Fruit fly (Drosophila melanogaster) whole organism, pupa: ENCODE results near the gene Jhbp15.

ENCODE experiments used
- CG10348 ChIP-seq: fragments of 200-800 bp; sonication (Bioruptor generic); IDR thresholded peaks from 2 replicates; pipeline ENCODE4 v1.3.6; 2022; ENCODE audit warnings: missing biosample characterization, missing genetic modification characterization
- CG12605 ChIP-seq: fragments of 200-800 bp; sonication (Bioruptor generic); IDR thresholded peaks from 2 replicates; pipeline ENCODE4 v1.3.6; 2022; ENCODE audit warnings: missing biosample characterization, missing genetic modification characterization
- CG13204 ChIP-seq: fragments of 200-800 bp; sonication (Bioruptor generic); optimal IDR thresholded peaks from 2 replicates; lab custom pipeline; 2018; ENCODE audit warnings: missing biosample characterization, mild to moderate bottlenecking, missing genetic modification characterization, moderate library complexity
- CG14655 ChIP-seq: fragments of 200-800 bp; sonication (Bioruptor generic); optimal IDR thresholded peaks from 3 replicates; lab custom pipeline; 2017; ENCODE audit warnings: mild to moderate bottlenecking, missing biosample characterization, missing genetic modification reagents, missing genetic modification characterization
- CG15710 ChIP-seq: fragments of 200-800 bp; sonication (Bioruptor generic); optimal IDR thresholded peaks from 2 replicates; lab custom pipeline; 2018; ENCODE audit warnings: missing biosample characterization, mild to moderate bottlenecking, missing genetic modification characterization, moderate library complexity
- CG17806 ChIP-seq: fragments of 200-800 bp; sonication (Bioruptor generic); optimal IDR thresholded peaks from 2 replicates; lab custom pipeline; 2018; ENCODE audit warnings: missing biosample characterization, mild to moderate bottlenecking, missing genetic modification characterization, moderate library complexity
- CG32121 ChIP-seq: fragments of 200-800 bp; sonication (Bioruptor generic); IDR thresholded peaks from 2 replicates; pipeline ENCODE4 v1.3.6; 2022; ENCODE audit warnings: missing biosample characterization, missing genetic modification characterization
- CG34367 ChIP-seq: fragments of 200-800 bp; sonication (Bioruptor generic); optimal IDR thresholded peaks from 2 replicates; lab custom pipeline; 2018; ENCODE audit warnings: missing biosample characterization, mild to moderate bottlenecking, missing genetic modification characterization
- CG4496 ChIP-seq: fragments of 200-800 bp; sonication (Bioruptor generic); IDR thresholded peaks from 3 replicates; pipeline ENCODE4 v1.3.6; 2022; ENCODE audit warnings: missing biosample characterization, missing genetic modification characterization
- CG8159 ChIP-seq: fragments of 200-800 bp; sonication (Bioruptor generic); optimal IDR thresholded peaks from 3 replicates; lab custom pipeline; 2018; ENCODE audit warnings: missing biosample characterization, mild to moderate bottlenecking, missing genetic modification characterization, moderate library complexity
- CG8301 ChIP-seq: fragments of 200-800 bp; sonication (Bioruptor generic); optimal IDR thresholded peaks from 2 replicates; lab custom pipeline; 2018; ENCODE audit warnings: missing biosample characterization, mild to moderate bottlenecking, missing genetic modification characterization
- CG9948 ChIP-seq: fragments of 200-800 bp; sonication (Bioruptor generic); optimal IDR thresholded peaks from 2 replicates; lab custom pipeline; 2018; ENCODE audit warnings: missing biosample characterization, mild to moderate bottlenecking, missing genetic modification characterization, moderate library complexity
- D1 ChIP-seq: fragments of 200-800 bp; sonication (Bioruptor generic); optimal IDR thresholded peaks from 2 replicates; lab custom pipeline; 2018; ENCODE audit warnings: missing biosample characterization, mild to moderate bottlenecking, missing genetic modification characterization, moderate library complexity
- EcR ChIP-seq: fragments of 200-800 bp; sonication (Bioruptor generic); optimal IDR thresholded peaks from 3 replicates; lab custom pipeline; 2019; ENCODE audit warnings: missing biosample characterization, missing genetic modification characterization, mild to moderate bottlenecking, moderate library complexity, missing genetic modification reagents
- Ets98B ChIP-seq: fragments of 200-800 bp; sonication (Bioruptor generic); IDR thresholded peaks from 2 replicates; pipeline ENCODE4 v1.3.6; 2022; ENCODE audit warnings: missing biosample characterization, missing genetic modification characterization
- Pif1A ChIP-seq: fragments of 200-800 bp; sonication (Bioruptor generic); optimal IDR thresholded peaks from 3 replicates; lab custom pipeline; 2016; ENCODE audit warnings: missing biosample characterization, missing genetic modification characterization
- Pif1B ChIP-seq: fragments of 200-800 bp; sonication (Bioruptor generic); optimal IDR thresholded peaks from 3 replicates; lab custom pipeline; 2016; ENCODE audit warnings: missing biosample characterization, missing genetic modification characterization
- Snoo ChIP-seq: fragments of 200-800 bp; sonication (Bioruptor generic); optimal IDR thresholded peaks from 3 replicates; lab custom pipeline; 2017; ENCODE audit warnings: missing biosample characterization, mild to moderate bottlenecking, missing genetic modification characterization, inconsistent platforms
- fd96Ca ChIP-seq: fragments of 200-800 bp; sonication (Bioruptor generic); IDR thresholded peaks from 3 replicates; pipeline ENCODE4 v1.3.6; 2022; ENCODE audit warnings: missing biosample characterization, missing genetic modification characterization
- gl ChIP-seq: fragments of 200-800 bp; sonication (Bioruptor generic); optimal IDR thresholded peaks from 2 replicates; lab custom pipeline; 2018; ENCODE audit warnings: missing biosample characterization, mild to moderate bottlenecking, missing genetic modification characterization
- rn ChIP-seq: fragments of 200-800 bp; sonication (Bioruptor generic); IDR thresholded peaks from 2 replicates; pipeline ENCODE4 v1.3.6; 2022; ENCODE audit warnings: missing biosample characterization, missing genetic modification characterization

Gene Jhbp15

DNA sequence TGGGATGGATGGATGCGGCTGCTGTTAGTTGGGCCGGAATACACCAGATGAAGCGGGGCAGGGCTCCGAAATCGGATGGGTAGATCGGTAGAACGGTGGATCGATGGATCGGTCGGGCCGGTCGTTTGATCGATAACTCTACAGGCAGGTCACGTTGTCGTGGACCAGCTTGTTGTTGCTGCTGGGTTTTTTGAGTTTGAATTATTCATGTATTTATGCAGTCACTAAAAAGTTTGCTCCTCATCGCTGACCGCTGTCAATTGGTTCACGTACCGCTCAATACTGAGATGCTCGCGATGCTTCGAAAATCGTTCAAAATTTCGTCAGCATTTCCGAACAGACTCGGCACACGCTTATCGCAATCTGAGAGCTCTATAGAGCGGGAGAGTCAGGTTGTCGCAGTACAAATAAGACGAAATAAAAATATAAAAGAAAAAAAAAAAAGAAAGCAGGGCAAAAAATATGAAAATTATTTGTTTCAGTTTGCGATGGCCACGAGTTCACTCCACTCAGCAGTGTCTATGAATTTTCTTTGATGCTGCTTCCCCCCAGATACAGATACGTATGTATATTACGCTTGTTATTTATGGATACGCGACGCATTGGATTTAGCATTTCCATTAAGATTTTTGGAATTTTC is 26.8 kb downstream of the Jhbp15 start, which contains the start of gene peg:
TSS of gene peg (minus strand) at position 262 of the 640 bp plus-strand sequence.
- TF ChIP-seq CG10348 (GFP tag; lab: Robert Waterston, UW) (no peak), Snoo (tag; lab: Kevin White, UChicago) (no peak), EcR (no peak), Pif1A (GFP tag; lab: Kevin White, UChicago) (peak; percentile 49), CG32121 (GFP tag; lab: Robert Waterston, UW) (peak; percentile 24; the same call in 1 of the 2 replicates), D1 (no peak), CG14655 (peak; percentile 31), CG4496 (GFP tag; lab: Robert Waterston, UW) (peak; percentile 73; the same call in 2 of the 3 replicates), rn (GFP tag; lab: Robert Waterston, UW) (no peak), CG17806 (tag; lab: Kevin White, UChicago) (no peak), CG15710 (tag; lab: Kevin White, UChicago) (peak; percentile 29), Ets98B (peak; percentile 23; the same call in 1 of the 2 replicates), CG34367 (tag; lab: Kevin White, UChicago) (no peak), CG8159 (tag; lab: Kevin White, UChicago) (peak; percentile 23), CG12605 (peak; percentile 74), fd96Ca (GFP tag; lab: Robert Waterston, UW) (peak; percentile 62; the same call in 1 of the 3 replicates), CG13204 (GFP tag; lab: Kevin White, UChicago) (no peak), gl (no peak), Pif1B (GFP tag; lab: Kevin White, UChicago) (peak; percentile 59), CG9948 (tag; lab: Kevin White, UChicago) (no peak)
- TF ChIP-seq, all 21 proteins: peak for 10

- no peak for TF ChIP-seq CG32121 (GFP tag; lab: Robert Waterston, UW)
- TF ChIP-seq D1: no peak
- TF ChIP-seq CG13204 (GFP tag; lab: Kevin White, UChicago): no peak
- TF ChIP-seq CG4496 (GFP tag; lab: Robert Waterston, UW): no peak
- TF ChIP-seq gl: no peak
Measured at dm6 chr3R:21022769-21023517, 27.8 kb downstream of the Jhbp15 start.

DNA sequence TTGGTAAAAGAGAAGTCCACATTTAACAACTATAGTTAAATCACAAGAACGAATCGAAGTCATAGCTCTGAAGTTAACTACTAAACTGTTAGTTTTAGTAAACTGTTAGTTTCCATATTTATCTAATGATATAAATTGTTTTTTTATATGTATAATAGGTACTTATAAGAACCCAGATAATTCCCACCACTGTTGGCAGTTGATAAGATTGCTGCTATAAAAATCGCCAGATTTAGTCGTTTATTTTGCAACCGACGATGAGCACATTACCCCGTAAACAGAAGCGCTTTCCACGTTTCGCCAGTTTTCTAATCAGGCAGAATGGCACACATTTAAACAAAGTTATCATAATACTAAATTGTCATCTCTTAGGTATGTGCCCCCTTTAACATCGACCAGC is 31.7 kb downstream of the Jhbp15 start:
- no peak for TF ChIP-seq CG8301 (tag; lab: Kevin White, UChicago)
- no peak for TF ChIP-seq EcR
- TF ChIP-seq CG32121 (GFP tag; lab: Robert Waterston, UW): no peak
- TF ChIP-seq CG13204 (GFP tag; lab: Kevin White, UChicago): no peak
- TF ChIP-seq D1: no peak

- TF ChIP-seq fd96Ca (GFP tag; lab: Robert Waterston, UW): peak; percentile 84
- no peak for TF ChIP-seq CG10348 (GFP tag; lab: Robert Waterston, UW)
- TF ChIP-seq CG4496 (GFP tag; lab: Robert Waterston, UW): peak; percentile 89
- peak; percentile 63 for TF ChIP-seq CG14655
- peak; percentile 42 for TF ChIP-seq D1
- no peak for TF ChIP-seq CG13204 (GFP tag; lab: Kevin White, UChicago)
- TF ChIP-seq CG8301 (tag; lab: Kevin White, UChicago): peak; percentile 41
- peak; percentile 74 for TF ChIP-seq rn (GFP tag; lab: Robert Waterston, UW)
- no peak for TF ChIP-seq Snoo (tag; lab: Kevin White, UChicago)
- no peak for TF ChIP-seq CG15710 (tag; lab: Kevin White, UChicago)
- TF ChIP-seq EcR: no peak
- TF ChIP-seq Pif1A (GFP tag; lab: Kevin White, UChicago): no peak
- TF ChIP-seq Pif1B (GFP tag; lab: Kevin White, UChicago): peak; percentile 50
- TF ChIP-seq CG12605: no peak
- peak; percentile 78; the same call in 1 of the 2 replicates for TF ChIP-seq Ets98B
- peak; percentile 37 for TF ChIP-seq gl
- TF ChIP-seq CG9948 (tag; lab: Kevin White, UChicago): no peak
- TF ChIP-seq CG17806 (tag; lab: Kevin White, UChicago): no peak
- TF ChIP-seq CG34367 (tag; lab: Kevin White, UChicago): no peak
- TF ChIP-seq CG8159 (tag; lab: Kevin White, UChicago): peak; percentile 50
- 0 out of 2 replicates have a peak, but pooled peaks have one; percentile 32 for TF ChIP-seq CG32121 (GFP tag; lab: Robert Waterston, UW)
Measured at dm6 chr3R:21017464-21018080, 33.2 kb downstream of the Jhbp15 start, which contains the start of gene Rlip. TSS of gene Rlip (plus strand) at chr3R:21017684.

dm6 chr3R:21015636-21016035 is 35.1 kb downstream of the Jhbp15 start, which contains the start of gene CG5697:
TSS of gene CG5697 (plus strand) at chr3R:21015949.
- TF ChIP-seq CG14655 (no peak), Pif1A (GFP tag; lab: Kevin White, UChicago) (peak; percentile 1)

DNA sequence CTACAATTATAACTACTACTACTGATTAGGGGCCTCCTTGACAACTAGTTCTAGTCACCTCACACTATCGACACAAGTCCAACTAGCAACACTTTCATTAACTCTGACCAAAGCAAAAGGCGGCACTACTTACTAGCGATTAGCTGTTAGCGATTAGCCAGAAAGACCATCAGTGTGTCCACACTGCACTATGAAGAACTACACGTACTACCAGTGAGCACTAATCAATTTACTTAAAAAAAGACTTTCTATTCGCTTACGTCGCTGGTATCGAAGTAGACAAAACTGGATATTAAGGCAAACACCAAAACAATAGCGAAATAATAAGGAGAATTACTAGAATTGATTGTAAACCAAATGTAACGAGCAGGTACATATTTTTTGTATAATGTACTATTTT is 37.0 kb downstream of the Jhbp15 start:
- TF ChIP-seq CG10348 (GFP tag; lab: Robert Waterston, UW) (no peak), gl (no peak), CG8301 (tag; lab: Kevin White, UChicago) (no peak), CG32121 (GFP tag; lab: Robert Waterston, UW) (no peak), CG14655 (no peak), CG15710 (tag; lab: Kevin White, UChicago) (no peak), CG17806 (tag; lab: Kevin White, UChicago) (no peak), EcR (no peak)
- TF ChIP-seq, all 21 proteins: peak for 0
